Worm (Caenorhabditis elegans): ENCODE results near the gene gur-4.

The gur-4 gene

DNA sequence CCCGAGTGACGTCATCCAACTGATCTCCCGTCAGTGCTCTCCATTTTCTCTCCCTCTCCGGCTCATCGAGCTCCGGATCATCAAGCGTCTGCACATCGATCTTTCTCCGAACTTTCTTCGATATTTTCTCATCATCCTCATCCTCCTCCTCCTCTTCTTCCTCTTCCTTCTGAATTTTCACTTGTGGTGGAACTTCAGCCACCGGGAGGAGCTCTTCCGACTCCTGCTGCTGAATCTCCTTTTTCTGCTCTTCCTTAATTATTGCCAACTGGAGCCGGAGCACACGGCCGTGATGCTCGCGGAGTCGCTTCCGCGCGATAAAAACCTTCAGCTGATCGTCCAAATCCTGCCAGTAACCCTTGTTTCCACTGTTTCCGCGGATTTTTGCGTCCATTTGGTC is 31.7 kb downstream of the gur-4 start:
- TF ChIP-seq F16B12.6 (tag; optimal IDR thresholded peaks at IDR 0.05) (no peak), aly-2 (tag; optimal IDR thresholded peaks at IDR 0.05) (no peak), fkh-4 (tag; optimal IDR thresholded peaks at IDR 0.05; ENCODE audit: borderline replicate concordance) (no peak), tlp-1 (tag; optimal IDR thresholded peaks at IDR 0.05) (no peak), egl-13 (tag; optimal IDR thresholded peaks at IDR 0.05) (no peak)

DNA sequence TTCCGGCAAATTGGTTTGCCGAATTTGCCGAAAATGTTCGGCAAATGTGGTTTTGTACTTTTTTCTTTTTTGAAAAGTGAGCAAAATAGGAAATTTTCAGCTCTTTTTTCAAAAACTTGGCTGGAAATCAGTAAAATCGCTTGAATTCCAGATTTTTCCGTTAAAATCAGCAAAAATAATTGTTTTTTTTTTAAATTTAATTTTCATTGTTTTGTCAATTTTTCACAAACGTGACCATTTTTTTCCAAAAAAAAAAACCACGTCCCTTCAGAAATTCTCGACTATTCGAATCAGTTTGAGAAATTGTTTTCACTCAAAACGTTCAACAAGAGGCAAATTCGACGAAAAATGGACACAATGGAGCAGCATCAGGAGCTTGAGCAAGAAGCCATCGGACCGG is 33.0 kb downstream of the gur-4 start, which contains the start of gene K09E4.1:
K09E4.1 (plus strand) TSS at position 301 of the 400 bp plus-strand sequence.
- TF ChIP-seq lin-15B (tag; optimal IDR thresholded peaks at IDR 0.05) (no peak), hlh-4 (tag; optimal IDR thresholded peaks at IDR 0.05) (no peak), dpl-1 (GFP tag; optimal IDR thresholded peaks at IDR 0.05) (no peak), snu-23 (GFP tag; optimal IDR thresholded peaks at IDR 0.05) (no peak), snpc-4 (tag; optimal IDR thresholded peaks at IDR 0.05) (no peak), blmp-1 (tag; optimal IDR thresholded peaks at IDR 0.05) (no peak), ces-1 (GFP tag; optimal IDR thresholded peaks at IDR 0.05) (no peak), lin-35 (GFP tag; optimal IDR thresholded peaks at IDR 0.05) (no peak)

- TF ChIP-seq ceh-82 (tag; optimal IDR thresholded peaks at IDR 0.05) (no peak), nhr-20 (tag; optimal IDR thresholded peaks at IDR 0.05) (no peak), ces-1 (GFP tag; optimal IDR thresholded peaks at IDR 0.05) (no peak), lin-14 (GFP tag; optimal IDR thresholded peaks at IDR 0.05) (no peak), efl-1 (optimal IDR thresholded peaks at IDR 0.05) (no peak), efl-1 (GFP tag; optimal IDR thresholded peaks at IDR 0.05 in 1 of 2) (peak in 1 of 2 experiments; percentile 4), nhr-76 (tag; optimal IDR thresholded peaks at IDR 0.05) (no peak), sup-37 (GFP tag; optimal IDR thresholded peaks at IDR 0.05) (no peak)
These were observed 34.4 kb downstream of the gur-4 start for ce11 chrII:14138849-14139419.

ce11 chrII:14142098-14142554 is 37.6 kb downstream of the gur-4 start, which contains the start of gene cacn-1:
cacn-1 (minus strand) TSS chrII:14142148.
- TF ChIP-seq dsc-1 (tag; optimal IDR thresholded peaks at IDR 0.05), result peak; percentile 14
- TF ChIP-seq nhr-20 (tag; optimal IDR thresholded peaks at IDR 0.05), result peak; percentile 42
- peak; percentile 55 for TF ChIP-seq nhr-77 (tag; optimal IDR thresholded peaks at IDR 0.05)
- peak; percentile 30 to 44 for TF ChIP-seq lin-35 (GFP tag; optimal IDR thresholded peaks at IDR 0.05)
- peak; percentile 46 to 62 for TF ChIP-seq efl-1 (optimal IDR thresholded peaks at IDR 0.05)
- TF ChIP-seq efl-1 (GFP tag; optimal IDR thresholded peaks at IDR 0.05 in 1 of 2), result peak; percentile 58 to 96
- peak; percentile 5 for TF ChIP-seq nhr-71 (tag; optimal IDR thresholded peaks at IDR 0.05)
- peak; percentile 93 for TF ChIP-seq F16B12.6 (tag; optimal IDR thresholded peaks at IDR 0.05)
- TF ChIP-seq xbp-1 (tag; optimal IDR thresholded peaks at IDR 0.05), result peak; percentile 39
- peak; percentile 65 for TF ChIP-seq nhr-90 (tag; optimal IDR thresholded peaks at IDR 0.05; ENCODE audit: poor library complexity)
- peak; percentile 45 for TF ChIP-seq isw-1 (GFP tag; IDR thresholded peaks at IDR 0.05)
- TF ChIP-seq nhr-85 (tag), result peak; percentile 57
- peak; percentile 3 to 59 (median 34) for TF ChIP-seq ceh-82 (tag; optimal IDR thresholded peaks at IDR 0.05)
- TF ChIP-seq nhr-47 (tag; optimal IDR thresholded peaks at IDR 0.05), result peak; percentile 66
- TF ChIP-seq swsn-7 (tag; optimal IDR thresholded peaks at IDR 0.05), result peak; percentile 47
- TF ChIP-seq ceh-8 (GFP tag; optimal IDR thresholded peaks at IDR 0.05), result peak; percentile 43
- peak; percentile 44 for TF ChIP-seq tbx-2 (tag; optimal IDR thresholded peaks at IDR 0.05)
- TF ChIP-seq lsy-2 (tag; optimal IDR thresholded peaks at IDR 0.05), result peak; percentile 48 to 55
- TF ChIP-seq dpl-1 (GFP tag; optimal IDR thresholded peaks at IDR 0.05), result peak; percentile 27 to 64 (median 51)
- peak; percentile 68 for TF ChIP-seq nhr-19 (GFP tag; conservative IDR thresholded peaks at IDR 0.05)
- 0 out of 2 replicates have a peak, but pooled peaks have one; percentile 8 for TF ChIP-seq ceh-88 (GFP tag; IDR thresholded peaks at IDR 0.05)
- peak in 1 of 2 experiments; percentile 37 for TF ChIP-seq ztf-11 (tag; optimal IDR thresholded peaks at IDR 0.05)
- TF ChIP-seq rnt-1 (tag; optimal IDR thresholded peaks at IDR 0.05), result peak; percentile 74
- peak; percentile 47 for TF ChIP-seq unc-86 (tag; optimal IDR thresholded peaks at IDR 0.05)
- TF ChIP-seq mab-9 (GFP tag; IDR thresholded peaks at IDR 0.05), result peak; percentile 57
- peak; percentile 55 for TF ChIP-seq snu-23 (GFP tag; optimal IDR thresholded peaks at IDR 0.05)
- TF ChIP-seq mep-1 (tag; optimal IDR thresholded peaks at IDR 0.05), result peak; percentile 49

Data from whole organism, L1 larva.